Fruit fly (Drosophila melanogaster): ENCODE measurements around the gene for.
A peak's percentile ranks its signal among the peaks of the same experiment; 100 is the strongest.

Gene for

dm6 chr2L:3629466-3629865 is 27.3 kb downstream of the for start (continued):
- TF ChIP-seq sisA (GFP tag; IDR thresholded peaks at IDR 0.05) (peak; percentile 34; the same call in 1 of the 2 replicates), Hr3 (GFP tag; optimal IDR thresholded peaks at IDR 0.05) (no peak), CG10959 (GFP tag; IDR thresholded peaks at IDR 0.05) (no peak), CG15696 (tag; optimal IDR thresholded peaks at IDR 0.05) (no peak), her (GFP tag; optimal IDR thresholded peaks at IDR 0.05) (no peak), rib (GFP tag; IDR thresholded peaks at IDR 0.05) (no peak), maf-S (GFP tag; optimal IDR thresholded peaks at IDR 0.05) (no peak), CrebB (tag; optimal IDR thresholded peaks at IDR 0.05) (no peak), repo (GFP tag; optimal IDR thresholded peaks at IDR 0.05) (no peak), row (GFP tag; IDR thresholded peaks at IDR 0.05) (peak; percentile 63), twi (tag; optimal IDR thresholded peaks at IDR 0.05) (no peak), hbn (GFP tag; IDR thresholded peaks at IDR 0.05; ENCODE audit: partially characterized antibody) (no peak), Atf-2 (GFP tag; optimal IDR thresholded peaks at IDR 0.05) (no peak), unc-4 (GFP tag; IDR thresholded peaks at IDR 0.05; ENCODE audit: partially characterized antibody) (no peak), jigr1 (GFP tag; IDR thresholded peaks at IDR 0.05) (no peak), lilli (GFP tag; optimal IDR thresholded peaks at IDR 0.05) (peak; percentile 59), emc (GFP tag; optimal IDR thresholded peaks at IDR 0.05) (no peak), CG32772 (GFP tag; IDR thresholded peaks at IDR 0.05) (0 out of 2 replicates have a peak, but pooled peaks have one; percentile 8), CG17361 (GFP tag; IDR thresholded peaks at IDR 0.05) (0 out of 3 replicates have a peak, but pooled peaks have one; percentile 21), lola (GFP tag; optimal IDR thresholded peaks at IDR 0.05) (no peak), sim (GFP tag; IDR thresholded peaks at IDR 0.05) (no peak), wdn (GFP tag; IDR thresholded peaks at IDR 0.05) (no peak), Mrtf (GFP tag; IDR thresholded peaks at IDR 0.05) (0 out of 3 replicates have a peak, but pooled peaks have one; percentile 25), al (GFP tag; IDR thresholded peaks at IDR 0.05) (peak; percentile 65), lmd (GFP tag; IDR thresholded peaks at IDR 0.05) (peak; percentile 61; the same call in 1 of the 2 replicates), Hey (tag; optimal IDR thresholded peaks at IDR 0.05) (no peak), mld (GFP tag; IDR thresholded peaks at IDR 0.05; ENCODE audit: partially characterized antibody) (no peak), HmgZ (tag; optimal IDR thresholded peaks at IDR 0.05) (no peak), Myb (GFP tag; optimal IDR thresholded peaks at IDR 0.05) (no peak), ERR (GFP tag; optimal IDR thresholded peaks at IDR 0.05) (no peak), jing (GFP tag; optimal IDR thresholded peaks at IDR 0.05) (no peak), NfI (GFP tag; optimal IDR thresholded peaks at IDR 0.05) (peak; percentile 8), H15 (GFP tag; IDR thresholded peaks at IDR 0.05) (peak; percentile 48; the same call in 1 of the 3 replicates), CG4404 (GFP tag; IDR thresholded peaks at IDR 0.05) (0 out of 2 replicates have a peak, but pooled peaks have one; percentile 19), da (GFP tag; optimal IDR thresholded peaks at IDR 0.05) (no peak), org-1 (GFP tag; optimal IDR thresholded peaks at IDR 0.05) (peak; percentile 7), MESR4 (GFP tag; optimal IDR thresholded peaks at IDR 0.05) (no peak), CG4424 (GFP tag; optimal IDR thresholded peaks at IDR 0.05) (peak; percentile 26), CG13624 (GFP tag; optimal IDR thresholded peaks at IDR 0.05) (peak; percentile 56), odd (GFP tag; optimal IDR thresholded peaks at IDR 0.05) (peak; percentile 38), pzg (GFP tag; optimal IDR thresholded peaks at IDR 0.05) (no peak), CG16779 (GFP tag; IDR thresholded peaks at IDR 0.05) (no peak), dysf (GFP tag; IDR thresholded peaks at IDR 0.05) (peak; percentile 72; the same call in 2 of the 3 replicates), NFAT (GFP tag; IDR thresholded peaks at IDR 0.05) (peak; percentile 54), CG6765 (GFP tag; optimal IDR thresholded peaks at IDR 0.05) (no peak), sens-2 (GFP tag; IDR thresholded peaks at IDR 0.05) (no peak), CG10274 (GFP tag; optimal IDR thresholded peaks at IDR 0.05) (no peak), lbe (GFP tag; optimal IDR thresholded peaks at IDR 0.05) (peak; percentile 45), bbx (GFP tag; IDR thresholded peaks at IDR 0.05; ENCODE audit: partially characterized antibody) (no peak), cwo (GFP tag; optimal IDR thresholded peaks at IDR 0.05) (no peak), CG30431 (GFP tag; optimal IDR thresholded peaks at IDR 0.05) (no peak), sd (tag; optimal IDR thresholded peaks at IDR 0.05) (no peak)
